Worm (Caenorhabditis elegans) whole organism, young adult: ENCODE measurements around the gene mdmh-35.
A peak's percentile ranks its signal among the peaks of the same experiment; 100 is the strongest.

Experiments used
- F22D6.2 ChIP-seq: sonication (generic microtip); optimal IDR thresholded peaks from 2 replicates; lab custom pipeline; 2016; ENCODE audit warnings: mild to moderate bottlenecking, missing genetic modification characterization, missing compliant biosample characterization
- F49E8.2 ChIP-seq: sonication (generic microtip); optimal IDR thresholded peaks from 3 replicates; lab custom pipeline; 2017; ENCODE audit warnings: missing genetic modification characterization, mild to moderate bottlenecking, missing compliant biosample characterization, antibody characterized with exemption, moderate library complexity; ENCODE audit not compliant: insufficient read depth
- F55B11.4 ChIP-seq: sonication (generic microtip); optimal IDR thresholded peaks from 2 replicates; lab custom pipeline; 2016; ENCODE audit warnings: missing compliant biosample characterization, missing genetic modification characterization, borderline replicate concordance; ENCODE audit not compliant: insufficient read depth
- ama-1 ChIP-seq, 3 experiments: fragments of 150-350 bp in 1 of 3; sonication (generic microtip) in 2 of 3; optimal IDR thresholded peaks; 2 replicates each; lab custom pipeline; 2014 to 2018; ENCODE audit warnings: missing biosample characterization in 2 of 3, missing genetic modification characterization in 2 of 3, missing genetic modification reagents in 2 of 3
- bed-2 ChIP-seq: fragments of 200-800 bp; sonication (Bioruptor generic); IDR thresholded peaks from 2 replicates; pipeline ENCODE4 v1.3.6; 2022; ENCODE audit warnings: missing genetic modification reagents, missing genetic modification characterization, missing compliant biosample characterization
- ceh-40 ChIP-seq: fragments of 200-800 bp; sonication (Bioruptor generic); IDR thresholded peaks from 2 replicates; pipeline ENCODE4 v1.3.6; 2022; ENCODE audit warnings: missing genetic modification characterization, missing compliant biosample characterization
- chd-7 ChIP-seq: sonication (generic microtip); optimal IDR thresholded peaks from 2 replicates; lab custom pipeline; 2016; ENCODE audit warnings: mild to moderate bottlenecking, missing genetic modification characterization, moderate library complexity, missing compliant biosample characterization
- lin-35 ChIP-seq, 3 experiments: fragments of 150-350 bp in 2 of 3; sonication (generic microtip) in 1 of 3; optimal IDR thresholded peaks; 2 replicates each; lab custom pipeline; 2014 to 2018; ENCODE audit warnings: missing biosample characterization in 3 of 3, missing genetic modification characterization in 3 of 3, missing genetic modification reagents in 3 of 3
- rec-8 ChIP-seq, 2 experiments: sonication (generic microtip); optimal IDR thresholded peaks; 2 replicates each; lab custom pipeline; 2016; ENCODE audit warnings: mild to moderate bottlenecking in 2 of 2, missing genetic modification characterization in 2 of 2, missing genetic modification reagents in 2 of 2, missing genotype in 2 of 2, missing biosample characterization in 1 of 2, missing compliant biosample characterization in 1 of 2, moderate library complexity in 1 of 2
- repo-1 ChIP-seq: sonication (generic microtip); optimal IDR thresholded peaks from 2 replicates; lab custom pipeline; 2017; ENCODE audit warnings: mild to moderate bottlenecking, missing genetic modification characterization, missing compliant biosample characterization
- sdz-38 ChIP-seq: sonication (generic microtip); optimal IDR thresholded peaks from 2 replicates; lab custom pipeline; 2016; ENCODE audit warnings: missing genotype, missing genetic modification characterization, missing compliant biosample characterization
- tbp1 ChIP-seq: fragments of 200-800 bp; sonication (Bioruptor generic); optimal IDR thresholded peaks from 2 replicates; lab custom pipeline; 2018; ENCODE audit warnings: mild to moderate bottlenecking, missing genetic modification characterization, missing compliant biosample characterization
- unc-130 ChIP-seq: sonication (generic microtip); optimal IDR thresholded peaks from 2 replicates; lab custom pipeline; 2016; ENCODE audit warnings: missing genetic modification reagents, missing genetic modification characterization, missing compliant biosample characterization
- unc-62 ChIP-seq: fragments of 150-350 bp; optimal IDR thresholded peaks from 2 replicates; lab custom pipeline; 2014; ENCODE audit warnings: missing biosample characterization, missing genetic modification reagents, missing genetic modification characterization

ce11 chrII:7892761-7893272 is 37.3 kb upstream of the mdmh-35 start, which contains the start of gene ptc-1:
- TF ChIP-seq ama-1 (optimal IDR thresholded peaks at IDR 0.05; lab: Kevin White, UChicago) (no peak), ama-1 (GFP tag; optimal IDR thresholded peaks at IDR 0.05; lab: Kevin White, UChicago) (no peak), lin-35 (GFP tag; optimal IDR thresholded peaks at IDR 0.05; lab: Kevin White, UChicago) (no peak), sdz-38 (no peak), chd-7 (tag; lab: Kevin White, UChicago) (no peak), unc-62 (GFP tag; lab: Kevin White, UChicago) (no peak), F22D6.2 (tag; lab: Kevin White, UChicago) (no peak), tbp1 (GFP tag; lab: Kevin White, UChicago) (no peak), unc-130 (GFP tag; lab: Kevin White, UChicago) (peak; percentile 17), F49E8.2 (tag; lab: Kevin White, UChicago) (no peak), rec-8 (tag; optimal IDR thresholded peaks at IDR 0.05; lab: Kevin White, UChicago) (no peak), repo-1 (no peak), ceh-40 (GFP tag; lab: Robert Waterston, UW) (no peak), bed-2 (no peak), F55B11.4 (no peak)
